Fruit fly (Drosophila melanogaster): ENCODE measurements around the gene RhoGAP102A.

The RhoGAP102A gene

dm6 chr4:225824-226223 lies 29.0 kb upstream of the RhoGAP102A start (continued):
- TF ChIP-seq CG2120 (GFP tag; optimal IDR thresholded peaks at IDR 0.05) = no peak
- TF ChIP-seq Adf1 (GFP tag; IDR thresholded peaks at IDR 0.05) = no peak
- TF ChIP-seq CG13894 (tag; optimal IDR thresholded peaks at IDR 0.05) = peak; percentile 26
- no peak for TF ChIP-seq tio (GFP tag; optimal IDR thresholded peaks at IDR 0.05)
- TF ChIP-seq wdn (GFP tag; IDR thresholded peaks at IDR 0.05) = no peak
- TF ChIP-seq Max (GFP tag; optimal IDR thresholded peaks at IDR 0.05) = peak; percentile 8
- TF ChIP-seq rib (GFP tag; IDR thresholded peaks at IDR 0.05) = no peak
- peak; percentile 44 for TF ChIP-seq CG7271 (tag; optimal IDR thresholded peaks at IDR 0.05)
- TF ChIP-seq NK7.1 (GFP tag; optimal IDR thresholded peaks at IDR 0.05) = no peak
- no peak for TF ChIP-seq otp (GFP tag; IDR thresholded peaks at IDR 0.05)
- peak; percentile 32 for TF ChIP-seq CG3407 (GFP tag; optimal IDR thresholded peaks at IDR 0.05)
- TF ChIP-seq MTF-1 (GFP tag; optimal IDR thresholded peaks at IDR 0.05; ENCODE audit: borderline replicate concordance) = no peak
- peak; percentile 5 for TF ChIP-seq CG34376 (GFP tag; optimal IDR thresholded peaks at IDR 0.05)
- no peak for TF ChIP-seq Meics (GFP tag; optimal IDR thresholded peaks at IDR 0.05)
- TF ChIP-seq Rfx (GFP tag; IDR thresholded peaks at IDR 0.05) = no peak
- no peak for TF ChIP-seq ap (GFP tag; IDR thresholded peaks at IDR 0.05)
- TF ChIP-seq Dbx (GFP tag; IDR thresholded peaks at IDR 0.05) = no peak
- no peak for TF ChIP-seq CG9727 (GFP tag; optimal IDR thresholded peaks at IDR 0.05)
- peak; percentile 34 for TF ChIP-seq PHDP (tag; optimal IDR thresholded peaks at IDR 0.05)
- no peak for TF ChIP-seq dati (GFP tag; IDR thresholded peaks at IDR 0.05)
- no peak for TF ChIP-seq sima (GFP tag; optimal IDR thresholded peaks at IDR 0.05)
- peak in 1 of 3 experiments; percentile 42 for TF ChIP-seq lola (GFP tag; optimal IDR thresholded peaks at IDR 0.05)
- TF ChIP-seq slp2 (GFP tag; optimal IDR thresholded peaks at IDR 0.05) = no peak
- TF ChIP-seq CG16813 (GFP tag; IDR thresholded peaks at IDR 0.05; ENCODE audit: partially characterized antibody) = no peak
- no peak for TF ChIP-seq Ada2b (GFP tag; IDR thresholded peaks at IDR 0.05)
- TF ChIP-seq pum (GFP tag; optimal IDR thresholded peaks at IDR 0.05) = no peak
- no peak for TF ChIP-seq Ets97D (GFP tag; optimal IDR thresholded peaks at IDR 0.05)
- no peak for TF ChIP-seq nerfin-2 (GFP tag; IDR thresholded peaks at IDR 0.05; ENCODE audit: partially characterized antibody)
- no peak for TF ChIP-seq CG16779 (GFP tag; IDR thresholded peaks at IDR 0.05)
- TF ChIP-seq unc-4 (GFP tag; IDR thresholded peaks at IDR 0.05; ENCODE audit: partially characterized antibody) = no peak
- no peak for TF ChIP-seq emc (GFP tag; optimal IDR thresholded peaks at IDR 0.05)
- no peak for TF ChIP-seq grau (tag; optimal IDR thresholded peaks at IDR 0.05)
- no peak for TF ChIP-seq CG6689 (GFP tag; IDR thresholded peaks at IDR 0.05)
- TF ChIP-seq CG1792 (GFP tag; optimal IDR thresholded peaks at IDR 0.05) = no peak
- TF ChIP-seq br (optimal IDR thresholded peaks at IDR 0.05) = no peak
- no peak for TF ChIP-seq CG31441 (GFP tag; IDR thresholded peaks at IDR 0.05)
- peak; percentile 48 for TF ChIP-seq CG2875 (GFP tag; optimal IDR thresholded peaks at IDR 0.05)
- TF ChIP-seq CG4328 (GFP tag; optimal IDR thresholded peaks at IDR 0.05) = peak; percentile 53
- TF ChIP-seq Atf6 (GFP tag; IDR thresholded peaks at IDR 0.05) = no peak
- TF ChIP-seq NFAT (GFP tag; IDR thresholded peaks at IDR 0.05) = no peak
- TF ChIP-seq mam (GFP tag; optimal IDR thresholded peaks at IDR 0.05) = no peak
- TF ChIP-seq CoRest (tag; optimal IDR thresholded peaks at IDR 0.05) = no peak
- no peak for TF ChIP-seq CG34224 (GFP tag; IDR thresholded peaks at IDR 0.05; ENCODE audit: partially characterized antibody)
- TF ChIP-seq gfzf (GFP tag; optimal IDR thresholded peaks at IDR 0.05) = no peak
- TF ChIP-seq YL-1 (GFP tag; optimal IDR thresholded peaks at IDR 0.05) = peak; percentile 48
- TF ChIP-seq BtbVII (GFP tag; optimal IDR thresholded peaks at IDR 0.05) = peak; percentile 23
- no peak for TF ChIP-seq CG12104 (GFP tag; optimal IDR thresholded peaks at IDR 0.05)
- no peak for TF ChIP-seq Ssrp (tag; optimal IDR thresholded peaks at IDR 0.05)
- no peak for TF ChIP-seq z (GFP tag; IDR thresholded peaks at IDR 0.05)
- TF ChIP-seq CG12155 (GFP tag; optimal IDR thresholded peaks at IDR 0.05) = no peak
- TF ChIP-seq CG17328 (GFP tag; IDR thresholded peaks at IDR 0.05) = no peak
- no peak for TF ChIP-seq CkIIα-i1 (GFP tag; IDR thresholded peaks at IDR 0.05)
